Worm (Caenorhabditis elegans) whole organism, early embryonic: Measurements from ENCODE around the gene F35H10.10.

Experiments
- aly-1 ChIP-seq: sonication (generic microtip); optimal IDR thresholded peaks from 2 replicates; lab custom pipeline; 2016; ENCODE audit warnings: missing genetic modification characterization, missing compliant biosample characterization
- ama-1 ChIP-seq: fragments of 150-350 bp; optimal IDR thresholded peaks from 2 replicates; lab custom pipeline; 2014
- flt-1 ChIP-seq: fragments of 200-800 bp; sonication (Bioruptor generic); IDR thresholded peaks from 2 replicates; pipeline ENCODE4 v1.3.6; 2022; ENCODE audit warnings: missing genetic modification characterization, missing compliant biosample characterization
- hnd-1 ChIP-seq: sonication (generic microtip); optimal IDR thresholded peaks from 2 replicates; lab custom pipeline; 2016; ENCODE audit warnings: missing genetic modification characterization, missing compliant biosample characterization
- sea-1 ChIP-seq: fragments of 200-800 bp; sonication (Bioruptor generic); conservative IDR thresholded peaks from 2 replicates; pipeline ENCODE4 v1.3.6; 2022; ENCODE audit warnings: missing genetic modification characterization, missing compliant biosample characterization
- tbx-11 ChIP-seq: fragments of 200-800 bp; sonication (Bioruptor generic); IDR thresholded peaks from 2 replicates; pipeline ENCODE4 v1.3.6; 2022; ENCODE audit warnings: missing genetic modification characterization, missing compliant biosample characterization

ce11 chrIV:8339636-8340035, 26.9 kb upstream of the F35H10.10 start, which contains the start of gene lgc-6:
- TF ChIP-seq ama-1 (lab: Kevin White, UChicago) (no peak), flt-1 (GFP tag; lab: Robert Waterston, UW) (no peak), tbx-11 (no peak), sea-1 (GFP tag; lab: Robert Waterston, UW) (no peak), hnd-1 (no peak), aly-1 (tag; lab: Kevin White, UChicago) (no peak)
